Worm (Caenorhabditis elegans) whole organism, L3 larva: Measurements from ENCODE around the gene ndx-3.

ENCODE experiments used
- ama-1 ChIP-seq: fragments of 150-350 bp; optimal IDR thresholded peaks from 2 replicates; lab custom pipeline; 2018
- fos-1 ChIP-seq: fragments of 150-350 bp; optimal IDR thresholded peaks from 2 replicates; lab custom pipeline; 2014; ENCODE audit warnings: missing biosample characterization, missing genetic modification characterization
- lin-15B ChIP-seq: fragments of 150-350 bp; optimal IDR thresholded peaks from 2 replicates; lab custom pipeline; 2014; ENCODE audit warnings: missing biosample characterization, missing genetic modification characterization
- nhr-11 ChIP-seq: fragments of 150-350 bp; optimal IDR thresholded peaks from 2 replicates; lab custom pipeline; 2014; ENCODE audit warnings: missing biosample characterization, missing genetic modification characterization
- nhr-12 ChIP-seq: fragments of 150-350 bp; optimal IDR thresholded peaks from 2 replicates; lab custom pipeline; 2014; ENCODE audit warnings: missing biosample characterization, missing genetic modification characterization
- unc-62 ChIP-seq: fragments of 150-350 bp; sonication (generic microtip); optimal IDR thresholded peaks from 4 replicates; lab custom pipeline; 2014; ENCODE audit warnings: missing biosample characterization, missing genetic modification reagents, missing genetic modification characterization
- zag-1 ChIP-seq: fragments of 150-350 bp; optimal IDR thresholded peaks from 2 replicates; lab custom pipeline; 2014; ENCODE audit warnings: missing biosample characterization, missing genetic modification characterization

- TF ChIP-seq unc-62 (GFP tag; lab: Kevin White, UChicago): no peak
- no peak for TF ChIP-seq nhr-11 (tag; lab: Kevin White, UChicago)
- peak; percentile 74 for TF ChIP-seq lin-15B (tag; lab: Kevin White, UChicago)
- no peak for TF ChIP-seq nhr-12
- no peak for TF ChIP-seq ama-1 (lab: Kevin White, UChicago)
- no peak for TF ChIP-seq zag-1 (tag; lab: Kevin White, UChicago)
- no peak for TF ChIP-seq fos-1
These were observed 45.7 kb downstream of the ndx-3 start, which contains the start of gene citk-2 for ce11 chrII:4999122-4999521.
